Worm (Caenorhabditis elegans) whole organism, L4 larva: ENCODE data around the gene F54D8.6.
A peak's percentile ranks its signal among the peaks of the same experiment; 100 is the strongest.

ENCODE experiments used
- T20F7.1 ChIP-seq: fragments of 200-800 bp; sonication (Bioruptor generic); optimal IDR thresholded peaks from 2 replicates; lab custom pipeline; 2018; ENCODE audit warnings: mild to moderate bottlenecking, missing genetic modification characterization, missing compliant biosample characterization
- T26A8.4 ChIP-seq: fragments of 200-800 bp; sonication (Bioruptor generic); IDR thresholded peaks from 2 replicates; pipeline ENCODE4 v1.3.6; 2022; ENCODE audit warnings: missing genetic modification characterization, missing compliant biosample characterization
- aha-1 ChIP-seq: fragments of 150-350 bp; peaks from one replicate; lab custom pipeline; 2014; ENCODE audit warnings: missing biosample characterization, missing genetic modification characterization
- ama-1 ChIP-seq: fragments of 150-350 bp; optimal IDR thresholded peaks from 2 replicates; lab custom pipeline; 2014; ENCODE audit warnings: inconsistent platforms, mixed read lengths
- attf-4 ChIP-seq: sonication (generic microtip); optimal IDR thresholded peaks from 3 replicates; lab custom pipeline; 2017; ENCODE audit warnings: missing biosample characterization, missing genetic modification characterization
- ceh-44 ChIP-seq: fragments of 200-800 bp; sonication (Bioruptor generic); IDR thresholded peaks from 2 replicates; pipeline ENCODE4 v1.3.6; 2022; ENCODE audit warnings: missing genetic modification reagents, missing genetic modification characterization, missing compliant biosample characterization
- ceh-62 ChIP-seq: sonication (generic microtip); optimal IDR thresholded peaks from 2 replicates; lab custom pipeline; 2017; ENCODE audit warnings: missing biosample characterization, missing genetic modification characterization
- cey-2 ChIP-seq: sonication (generic microtip); optimal IDR thresholded peaks from 3 replicates; lab custom pipeline; 2017; ENCODE audit warnings: missing genetic modification characterization, mild to moderate bottlenecking, missing compliant biosample characterization, antibody characterized with exemption, borderline replicate concordance; ENCODE audit not compliant: insufficient read depth
- daf-8 ChIP-seq: fragments of 200-800 bp; sonication (Bioruptor generic); IDR thresholded peaks from 2 replicates; pipeline ENCODE4 v1.3.6; 2022; ENCODE audit warnings: missing genetic modification characterization, missing compliant biosample characterization
- dmd-6 ChIP-seq: fragments of 200-800 bp; sonication (Bioruptor generic); IDR thresholded peaks from 2 replicates; pipeline ENCODE4 v1.3.6; 2022; ENCODE audit warnings: missing genetic modification reagents, missing genetic modification characterization, missing compliant biosample characterization
- dpl-1 ChIP-seq: fragments of 150-350 bp; optimal IDR thresholded peaks from 2 replicates; lab custom pipeline; 2014; ENCODE audit warnings: missing biosample characterization, missing genetic modification reagents, missing genetic modification characterization
- duxl-1 ChIP-seq: sonication (generic microtip); optimal IDR thresholded peaks from 2 replicates; lab custom pipeline; 2016; ENCODE audit warnings: mild to moderate bottlenecking, missing genetic modification characterization, moderate library complexity, missing compliant biosample characterization; ENCODE audit not compliant: poor library complexity
- egl-43 ChIP-seq: fragments of 200-800 bp; sonication (Bioruptor generic); IDR thresholded peaks from 2 replicates; pipeline ENCODE4 v1.3.6; 2022; ENCODE audit warnings: missing genetic modification reagents, missing genetic modification characterization, missing compliant biosample characterization
- fkh-10 ChIP-seq: fragments of 150-350 bp; optimal IDR thresholded peaks from 2 replicates; lab custom pipeline; 2014; ENCODE audit warnings: missing biosample characterization, missing genetic modification reagents, missing genetic modification characterization
- hlh-11 ChIP-seq: fragments of 200-800 bp; sonication (Bioruptor generic); optimal IDR thresholded peaks from 2 replicates; lab custom pipeline; 2018; ENCODE audit warnings: mild to moderate bottlenecking, missing genetic modification characterization, missing compliant biosample characterization
- hlh-30 ChIP-seq: sonication (generic microtip); optimal IDR thresholded peaks from 2 replicates; lab custom pipeline; 2017; ENCODE audit warnings: antibody characterized with exemption, mild to moderate bottlenecking, missing genetic modification characterization, missing compliant biosample characterization; ENCODE audit not compliant: insufficient read depth
- jun-1 ChIP-seq: fragments of 150-350 bp; optimal IDR thresholded peaks from 2 replicates; lab custom pipeline; 2014; ENCODE audit warnings: missing biosample characterization, missing genetic modification reagents, missing genetic modification characterization
- lim-7 ChIP-seq: fragments of 200-800 bp; sonication (Bioruptor generic); IDR thresholded peaks from 2 replicates; pipeline ENCODE4 v1.3.6; 2022; ENCODE audit warnings: missing genetic modification characterization, missing compliant biosample characterization
- lin-29 ChIP-seq: fragments of 200-800 bp; sonication (Bioruptor generic); IDR thresholded peaks from 2 replicates; pipeline ENCODE4 v1.3.6; 2022; ENCODE audit warnings: missing genetic modification reagents, missing genetic modification characterization, missing compliant biosample characterization
- lin-39 ChIP-seq: fragments of 150-350 bp; optimal IDR thresholded peaks from 2 replicates; lab custom pipeline; 2014; ENCODE audit warnings: missing biosample characterization, missing genetic modification reagents, missing genetic modification characterization
- lir-3 ChIP-seq: sonication (generic microtip); optimal IDR thresholded peaks from 2 replicates; lab custom pipeline; 2016; ENCODE audit warnings: mild to moderate bottlenecking, missing genetic modification characterization, missing compliant biosample characterization
- mdl-1 ChIP-seq, 2 experiments: fragments of 150-350 bp in 1 of 2; sonication (generic microtip) in 1 of 2; optimal IDR thresholded peaks; 2 replicates each; lab custom pipeline; 2014 to 2017; ENCODE audit warnings: missing biosample characterization in 2 of 2, missing genetic modification characterization in 2 of 2
- mdt-29 ChIP-seq: fragments of 200-800 bp; sonication (Bioruptor generic); IDR thresholded peaks from 2 replicates; pipeline ENCODE4 v1.3.6; 2022; ENCODE audit warnings: missing genetic modification reagents, missing genetic modification characterization, missing compliant biosample characterization
- mes-2 ChIP-seq: sonication (generic microtip); optimal IDR thresholded peaks from 2 replicates; lab custom pipeline; 2016; ENCODE audit warnings: missing genotype, mild to moderate bottlenecking, missing genetic modification characterization, missing compliant biosample characterization; ENCODE audit not compliant: poor library complexity, severe bottlenecking
- nhr-10 ChIP-seq: fragments of 150-350 bp; optimal IDR thresholded peaks from 2 replicates; lab custom pipeline; 2014; ENCODE audit warnings: missing biosample characterization, missing genetic modification characterization
- nhr-11 ChIP-seq: fragments of 150-350 bp; optimal IDR thresholded peaks from 2 replicates; lab custom pipeline; 2014; ENCODE audit warnings: missing biosample characterization, missing genetic modification characterization
- nhr-237 ChIP-seq: sonication (generic microtip); optimal IDR thresholded peaks from 2 replicates; lab custom pipeline; 2017; ENCODE audit warnings: missing biosample characterization, missing genetic modification characterization
- nhr-25 ChIP-seq: sonication (generic microtip); optimal IDR thresholded peaks from 2 replicates; lab custom pipeline; 2017; ENCODE audit warnings: missing genetic modification characterization, mild to moderate bottlenecking, missing compliant biosample characterization, antibody characterized with exemption, moderate library complexity, borderline replicate concordance; ENCODE audit not compliant: insufficient read depth
- nhr-28 ChIP-seq: fragments of 150-350 bp; optimal IDR thresholded peaks from 2 replicates; lab custom pipeline; 2014; ENCODE audit warnings: missing biosample characterization, missing genetic modification characterization
- nhr-48 ChIP-seq: sonication (generic microtip); optimal IDR thresholded peaks from 2 replicates; lab custom pipeline; 2016; ENCODE audit warnings: mild to moderate bottlenecking, missing genetic modification characterization, missing compliant biosample characterization
- set-16 ChIP-seq: fragments of 200-800 bp; sonication (Bioruptor generic); IDR thresholded peaks from 2 replicates; pipeline ENCODE4 v1.3.6; 2022; ENCODE audit warnings: missing genetic modification reagents, missing genetic modification characterization, missing compliant biosample characterization
- snpc-1.2 ChIP-seq: fragments of 200-800 bp; sonication (Bioruptor generic); IDR thresholded peaks from 2 replicates; pipeline ENCODE4 v1.3.6; 2022; ENCODE audit warnings: missing genetic modification reagents, missing genetic modification characterization, missing compliant biosample characterization
- spr-3 ChIP-seq: fragments of 200-800 bp; sonication (Bioruptor generic); optimal IDR thresholded peaks from 2 replicates; lab custom pipeline; 2018; ENCODE audit warnings: mild to moderate bottlenecking, missing genetic modification characterization, missing compliant biosample characterization
- tra-1 ChIP-seq: fragments of 200-800 bp; sonication (Bioruptor generic); IDR thresholded peaks from 2 replicates; pipeline ENCODE4 v1.3.6; 2022; ENCODE audit warnings: missing genetic modification reagents, missing genetic modification characterization, missing compliant biosample characterization
- unc-62 ChIP-seq, 3 experiments: fragments of 150-350 bp in 1 of 3; sonication (generic microtip); optimal IDR thresholded peaks in 2 of 3; peaks in 1 of 3; 1 replicate in 1 of 3; 2 replicates in 2 of 3; lab custom pipeline; 2014 to 2017; ENCODE audit warnings: missing biosample characterization in 3 of 3, missing genetic modification characterization in 3 of 3, missing genetic modification reagents in 3 of 3, missing genotype in 1 of 3
- zag-1 ChIP-seq: fragments of 150-350 bp; optimal IDR thresholded peaks from 2 replicates; lab custom pipeline; 2014; ENCODE audit warnings: missing biosample characterization, missing genetic modification characterization
- zfp-3 ChIP-seq: fragments of 200-800 bp; sonication (Bioruptor generic); conservative IDR thresholded peaks from 2 replicates; pipeline ENCODE4 v1.3.6; 2022; ENCODE audit warnings: missing genetic modification reagents, missing genetic modification characterization, missing compliant biosample characterization
- ztf-7 ChIP-seq: fragments of 150-350 bp; optimal IDR thresholded peaks from 2 replicates; lab custom pipeline; 2014; ENCODE audit warnings: missing biosample characterization, missing genetic modification characterization

F54D8.6 gene

DNA sequence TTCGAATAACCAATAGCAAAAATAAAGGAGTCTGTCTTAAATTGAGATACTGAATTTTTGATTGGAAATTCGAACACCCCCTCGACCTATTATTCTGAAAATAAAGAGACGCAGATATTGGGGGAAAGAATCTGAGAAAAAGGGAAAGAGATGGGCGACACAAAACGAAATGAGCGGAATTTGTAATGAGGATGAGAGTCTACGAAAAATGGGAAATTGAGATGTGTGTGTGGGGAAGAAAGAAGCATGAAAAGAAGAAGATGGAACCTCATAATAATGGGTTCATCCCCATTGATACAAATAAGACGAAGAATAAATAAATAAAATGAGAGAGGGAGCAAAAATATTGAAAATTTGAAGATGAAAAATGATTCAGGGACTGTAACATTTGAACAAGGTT, 17.3 kb upstream of the F54D8.6 start, which contains the start of gene cah-1:
TSS of gene cah-1 (minus strand) at position 101 of the 400 bp plus-strand sequence.
- no peak for TF ChIP-seq ceh-62
- no peak for TF ChIP-seq spr-3 (GFP tag; lab: Kevin White, UChicago)
- TF ChIP-seq mdt-29 (GFP tag; lab: Robert Waterston, UW) = no peak
- no peak for TF ChIP-seq T26A8.4
- no peak for TF ChIP-seq hlh-11 (tag; lab: Kevin White, UChicago)
- no peak for TF ChIP-seq nhr-10
- no peak for TF ChIP-seq fkh-10 (GFP tag; lab: Kevin White, UChicago)
- no peak for TF ChIP-seq mes-2 (tag; lab: Kevin White, UChicago)
- no peak for TF ChIP-seq set-16 (GFP tag; lab: Robert Waterston, UW)
- no peak for TF ChIP-seq ztf-7
- TF ChIP-seq lir-3 = no peak
- TF ChIP-seq cey-2 = no peak
- TF ChIP-seq nhr-237 (tag; lab: Kevin White, UChicago) = no peak
- TF ChIP-seq nhr-25 (tag; lab: Kevin White, UChicago) = no peak
- TF ChIP-seq, all 104 proteins: peak for 0

DNA sequence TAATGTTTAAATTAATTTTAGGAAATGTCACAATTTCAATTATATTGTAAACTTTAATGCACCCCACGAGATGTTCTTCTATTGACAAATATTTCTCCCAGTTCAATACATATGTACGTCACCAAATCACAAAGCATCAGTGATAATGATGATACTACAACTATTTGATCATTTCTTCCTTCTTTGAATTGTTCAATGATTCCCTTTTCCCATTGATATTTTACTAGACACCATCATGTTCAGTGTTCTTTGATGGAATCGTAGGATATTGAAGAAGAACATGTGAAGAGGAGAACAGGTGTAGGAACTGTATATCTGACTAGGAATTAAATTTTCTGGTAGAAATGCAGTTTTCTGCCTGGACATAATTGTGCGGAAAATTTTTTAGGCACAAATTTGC, 13.3 kb upstream of the F54D8.6 start:
- TF ChIP-seq zag-1 (tag; lab: Kevin White, UChicago) (no peak), snpc-1.2 (GFP tag; lab: Robert Waterston, UW) (no peak), attf-4 (tag; lab: Kevin White, UChicago) (no peak), dmd-6 (GFP tag; lab: Robert Waterston, UW) (0 out of 2 replicates have a peak, but pooled peaks have one; percentile 21), nhr-28 (peak; percentile 44), jun-1 (tag; lab: Kevin White, UChicago) (no peak), fkh-10 (GFP tag; lab: Kevin White, UChicago) (no peak), nhr-48 (peak; percentile 36), mdl-1 (tag; optimal IDR thresholded peaks at IDR 0.05; lab: Kevin White, UChicago) (peak; percentile 6 to 51), unc-62 (GFP tag; optimal IDR thresholded peaks at IDR 0.05 in 1 of 2; lab: Kevin White, UChicago) (peak in 1 of 2 experiments; percentile 88), unc-62 (tag; optimal IDR thresholded peaks at IDR 0.05; lab: Kevin White, UChicago) (no peak), hlh-11 (tag; lab: Kevin White, UChicago) (peak; percentile 27), nhr-11 (no peak), lin-39 (tag; lab: Kevin White, UChicago) (no peak), daf-8 (no peak), hlh-30 (tag; lab: Kevin White, UChicago) (peak; percentile 20), spr-3 (GFP tag; lab: Kevin White, UChicago) (no peak), ama-1 (no peak), aha-1 (tag; lab: Kevin White, UChicago) (no peak)

DNA sequence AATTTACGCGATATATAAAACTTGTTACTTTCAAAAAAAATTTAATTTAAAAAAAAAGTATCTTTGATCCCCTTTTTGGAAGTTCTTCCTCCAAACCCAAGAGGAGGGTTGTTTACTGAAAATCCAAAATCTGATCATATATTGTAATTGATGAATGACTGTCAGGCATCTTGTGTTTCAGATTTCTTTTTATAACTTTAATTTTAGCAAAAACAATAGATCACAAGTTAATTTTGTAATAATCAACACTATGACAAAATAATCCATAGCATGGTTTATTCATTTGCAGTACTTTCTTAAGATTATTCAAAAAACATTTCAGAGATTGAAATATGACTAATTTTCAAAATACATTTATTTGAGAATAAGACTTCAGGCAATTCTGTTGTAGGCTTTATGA, 10.4 kb upstream of the F54D8.6 start:
- TF ChIP-seq lim-7 (GFP tag; lab: Robert Waterston, UW) (no peak), aha-1 (tag; lab: Kevin White, UChicago) (peak; percentile 92), T26A8.4 (0 out of 2 replicates have a peak, but pooled peaks have one; percentile 10), duxl-1 (tag; lab: Kevin White, UChicago) (no peak), zfp-3 (GFP tag; lab: Robert Waterston, UW) (peak; percentile 66; the same call in 1 of the 2 replicates), ztf-7 (no peak)
- TF ChIP-seq, all 104 proteins: peak for 3

DNA sequence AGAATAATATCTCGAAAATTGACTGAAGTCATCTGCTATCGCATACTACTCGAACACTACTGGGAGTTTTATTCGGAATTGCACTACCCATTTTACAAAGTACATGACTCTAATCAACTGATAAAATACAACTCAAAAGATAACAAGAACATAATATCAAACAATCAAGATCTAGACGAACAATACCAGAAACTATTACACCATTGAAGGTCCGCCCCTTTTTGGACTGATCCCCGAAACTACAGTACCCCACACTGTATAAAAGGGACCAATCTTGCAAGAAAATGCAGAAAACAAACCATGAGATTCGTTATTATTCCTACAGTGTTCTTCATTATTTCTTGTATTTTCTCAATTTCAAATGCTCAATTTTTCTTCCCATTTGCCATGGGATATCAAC, 8.3 kb upstream of the F54D8.6 start, which contains the start of gene F54D8.10:
TSS of gene F54D8.10 (plus strand) at position 301 of the 400 bp plus-strand sequence.
- TF ChIP-seq ceh-44 (GFP tag; lab: Robert Waterston, UW) (no peak), tra-1 (GFP tag; lab: Robert Waterston, UW) (no peak), dpl-1 (GFP tag; lab: Kevin White, UChicago) (no peak), lin-29 (GFP tag; lab: Robert Waterston, UW) (no peak), T20F7.1 (GFP tag; lab: Kevin White, UChicago) (no peak), egl-43 (GFP tag; lab: Robert Waterston, UW) (no peak)
